Fruit fly (Drosophila melanogaster) whole organism, embryonic: ENCODE data around the gene Rab5.

ENCODE experiments used
- Atf6 ChIP-seq: fragments of 200-800 bp; sonication (Bioruptor generic); IDR thresholded peaks from 2 replicates; pipeline ENCODE4 v1.3.6; 2022; ENCODE audit warnings: missing biosample characterization, missing genetic modification characterization
- CG10274 ChIP-seq: fragments of 200-800 bp; sonication (Bioruptor generic); optimal IDR thresholded peaks from 3 replicates; lab custom pipeline; 2017; ENCODE audit warnings: missing biosample characterization, mild to moderate bottlenecking, missing genetic modification characterization
- CG10431 ChIP-seq: fragments of 200-800 bp; sonication (Bioruptor generic); optimal IDR thresholded peaks from 3 replicates; lab custom pipeline; 2018; ENCODE audit warnings: missing biosample characterization, mild to moderate bottlenecking, missing genetic modification characterization
- CG10462 ChIP-seq: fragments of 200-800 bp; sonication (Bioruptor generic); optimal IDR thresholded peaks from 2 replicates; lab custom pipeline; 2016; ENCODE audit warnings: missing biosample characterization, missing genetic modification characterization
- CG10543 ChIP-seq: fragments of 200-800 bp; sonication (Bioruptor generic); optimal IDR thresholded peaks from 3 replicates; lab custom pipeline; 2017; ENCODE audit warnings: missing biosample characterization, mild to moderate bottlenecking, missing genetic modification characterization, moderate library complexity
- CG11723 ChIP-seq: fragments of 200-800 bp; sonication (Bioruptor generic); optimal IDR thresholded peaks from 2 replicates; lab custom pipeline; 2017; ENCODE audit warnings: missing biosample characterization, mild to moderate bottlenecking, missing genetic modification characterization
- CG12391 ChIP-seq: fragments of 200-800 bp; sonication (Bioruptor generic); optimal IDR thresholded peaks from 3 replicates; lab custom pipeline; 2018; ENCODE audit warnings: missing biosample characterization, mild to moderate bottlenecking, missing genetic modification characterization, moderate library complexity
- CG13123 ChIP-seq: fragments of 200-800 bp; sonication (Bioruptor generic); optimal IDR thresholded peaks from 2 replicates; lab custom pipeline; 2016; ENCODE audit warnings: missing biosample characterization, missing genetic modification characterization
- CG13624 ChIP-seq: fragments of 200-800 bp; sonication (Bioruptor generic); optimal IDR thresholded peaks from 2 replicates; lab custom pipeline; 2016; ENCODE audit warnings: missing biosample characterization, missing genetic modification characterization
- CG14965 ChIP-seq: fragments of 200-800 bp; sonication (Bioruptor generic); optimal IDR thresholded peaks from 2 replicates; lab custom pipeline; 2016; ENCODE audit warnings: missing biosample characterization, missing genetic modification characterization, borderline replicate concordance
- CG15479 ChIP-seq: fragments of 200-800 bp; sonication (Bioruptor generic); optimal IDR thresholded peaks from 3 replicates; lab custom pipeline; 2019; ENCODE audit warnings: missing biosample characterization, mild to moderate bottlenecking, missing genetic modification characterization, moderate library complexity
- CG17359 ChIP-seq: fragments of 200-800 bp; sonication (Bioruptor generic); optimal IDR thresholded peaks from 3 replicates; lab custom pipeline; 2018; ENCODE audit warnings: missing biosample characterization, mild to moderate bottlenecking, missing genetic modification characterization, moderate library complexity
- CG17385 ChIP-seq: fragments of 200-800 bp; sonication (Bioruptor generic); optimal IDR thresholded peaks from 3 replicates; lab custom pipeline; 2018; ENCODE audit warnings: missing biosample characterization, mild to moderate bottlenecking, missing genetic modification characterization
- CG17802 ChIP-seq: fragments of 200-800 bp; sonication (Bioruptor generic); optimal IDR thresholded peaks from 2 replicates; lab custom pipeline; 2018; ENCODE audit warnings: missing biosample characterization, mild to moderate bottlenecking, missing genetic modification characterization, moderate library complexity
- CG30403 ChIP-seq: fragments of 200-800 bp; sonication (Bioruptor generic); optimal IDR thresholded peaks from 3 replicates; lab custom pipeline; 2016; ENCODE audit warnings: missing biosample characterization, missing genetic modification characterization
- CG3065 ChIP-seq: fragments of 200-800 bp; sonication (Bioruptor generic); optimal IDR thresholded peaks from 2 replicates; lab custom pipeline; 2016; ENCODE audit warnings: missing biosample characterization, missing genetic modification characterization
- CG7987 ChIP-seq: fragments of 200-800 bp; sonication (Bioruptor generic); optimal IDR thresholded peaks from 2 replicates; lab custom pipeline; 2018; ENCODE audit warnings: missing biosample characterization, mild to moderate bottlenecking, missing genetic modification characterization, moderate library complexity
- CG8944 ChIP-seq: fragments of 200-800 bp; sonication (Bioruptor generic); optimal IDR thresholded peaks from 3 replicates; lab custom pipeline; 2016; ENCODE audit warnings: missing biosample characterization, missing genetic modification characterization
- D ChIP-seq, 2 experiments: fragments of 200-800 bp in 1 of 2; fragments of >200 bp in 1 of 2; sonication (Bioruptor generic) in 1 of 2; optimal IDR thresholded peaks; 2 replicates in 1 of 2; 3 replicates in 1 of 2; lab custom pipeline; 2017; ENCODE audit warnings: mild to moderate bottlenecking in 1 of 2, missing biosample characterization in 1 of 2, missing genetic modification characterization in 1 of 2, missing genetic modification reagents in 1 of 2
- Dad ChIP-seq: fragments of 200-800 bp; sonication (Bioruptor generic); optimal IDR thresholded peaks from 3 replicates; lab custom pipeline; 2016; ENCODE audit warnings: missing biosample characterization, missing genetic modification characterization
- Ets65A ChIP-seq: fragments of 200-800 bp; sonication (Bioruptor generic); peaks from one replicate; lab custom pipeline; 2016; ENCODE audit warnings: missing biosample characterization, missing genetic modification characterization
- HLH3B ChIP-seq: fragments of 200-800 bp; sonication (Bioruptor generic); IDR thresholded peaks from 2 replicates; pipeline ENCODE4 v1.3.6; 2022; ENCODE audit warnings: missing biosample characterization, missing genetic modification characterization
- MTF-1 ChIP-seq: fragments of 200-800 bp; sonication (Bioruptor generic); optimal IDR thresholded peaks from 2 replicates; lab custom pipeline; 2018; ENCODE audit warnings: missing biosample characterization, mild to moderate bottlenecking, missing genetic modification characterization, borderline replicate concordance
- Med ChIP-seq: fragments of 200-800 bp; sonication (Bioruptor generic); peaks from one replicate; lab custom pipeline; 2016; ENCODE audit warnings: missing biosample characterization, missing genetic modification characterization, mild to moderate bottlenecking, inconsistent platforms, moderate library complexity
- NfI ChIP-seq: fragments of 200-800 bp; sonication (Bioruptor generic); optimal IDR thresholded peaks from 3 replicates; lab custom pipeline; 2018; ENCODE audit warnings: missing biosample characterization, mild to moderate bottlenecking, missing genetic modification characterization, moderate library complexity
- Pdp1 ChIP-seq, 2 experiments: fragments of 200-800 bp; sonication (Bioruptor generic); optimal IDR thresholded peaks; 3 replicates each; lab custom pipeline; 2016; ENCODE audit warnings: missing biosample characterization in 2 of 2, missing genetic modification characterization in 2 of 2, mild to moderate bottlenecking in 1 of 2, moderate library complexity in 1 of 2
- YL-1 ChIP-seq: fragments of 200-800 bp; sonication (Bioruptor generic); optimal IDR thresholded peaks from 3 replicates; lab custom pipeline; 2017; ENCODE audit warnings: missing biosample characterization, mild to moderate bottlenecking, missing genetic modification characterization
- ara ChIP-seq: fragments of 200-800 bp; sonication (Bioruptor generic); IDR thresholded peaks from 2 replicates; pipeline ENCODE4 v1.3.6; 2022; ENCODE audit warnings: missing biosample characterization, missing genetic modification characterization
- ash1 ChIP-seq: fragments of 200-800 bp; sonication (Bioruptor generic); optimal IDR thresholded peaks from 2 replicates; lab custom pipeline; 2018; ENCODE audit warnings: missing biosample characterization, mild to moderate bottlenecking, missing genetic modification characterization
- bbx ChIP-seq: fragments of 200-800 bp; sonication (Bioruptor generic); IDR thresholded peaks from 2 replicates; pipeline ENCODE4 v1.3.6; 2022; ENCODE audit warnings: missing biosample characterization, missing genetic modification characterization; ENCODE audit not compliant: partially characterized antibody
- cato ChIP-seq: fragments of 200-800 bp; sonication (Bioruptor generic); optimal IDR thresholded peaks from 2 replicates; lab custom pipeline; 2016; ENCODE audit warnings: missing biosample characterization, missing genetic modification characterization, borderline replicate concordance
- cwo ChIP-seq: fragments of 200-800 bp; sonication (Bioruptor generic); optimal IDR thresholded peaks from 3 replicates; lab custom pipeline; 2017; ENCODE audit warnings: missing biosample characterization, missing genetic modification characterization, mild to moderate bottlenecking, moderate library complexity, missing genetic modification reagents
- exex ChIP-seq: fragments of 200-800 bp; sonication (Bioruptor generic); optimal IDR thresholded peaks from 4 replicates; lab custom pipeline; 2018; ENCODE audit warnings: missing biosample characterization, mild to moderate bottlenecking, missing genetic modification characterization, moderate library complexity
- grau ChIP-seq: fragments of 200-800 bp; optimal IDR thresholded peaks from 3 replicates; lab custom pipeline; 2019; ENCODE audit warnings: missing biosample characterization, mild to moderate bottlenecking, missing genetic modification characterization, moderate library complexity
- hkb ChIP-seq, 2 experiments: fragments of 200-800 bp in 1 of 2; fragments of >200 bp in 1 of 2; sonication (Bioruptor generic) in 1 of 2; IDR thresholded peaks in 1 of 2; optimal IDR thresholded peaks in 1 of 2; 2 replicates each; pipeline versions ENCODE4 v1.3.6 to Lab custom; 2017 to 2022; ENCODE audit warnings: missing biosample characterization in 1 of 2, missing genetic modification characterization in 1 of 2
- jing ChIP-seq: fragments of 200-800 bp; sonication (Bioruptor generic); optimal IDR thresholded peaks from 2 replicates; lab custom pipeline; 2018; ENCODE audit warnings: missing biosample characterization, mild to moderate bottlenecking, missing genetic modification characterization
- mirr ChIP-seq: fragments of 200-800 bp; sonication (Bioruptor generic); optimal IDR thresholded peaks from 3 replicates; lab custom pipeline; 2018; ENCODE audit warnings: missing biosample characterization, mild to moderate bottlenecking, missing genetic modification characterization
- pum ChIP-seq: fragments of 200-800 bp; sonication (Bioruptor generic); optimal IDR thresholded peaks from 2 replicates; lab custom pipeline; 2016; ENCODE audit warnings: missing biosample characterization, missing genetic modification characterization
- seq ChIP-seq: fragments of 200-800 bp; sonication (Bioruptor generic); IDR thresholded peaks from 2 replicates; pipeline ENCODE4 v1.3.6; 2022; ENCODE audit warnings: missing biosample characterization, missing genetic modification characterization
- sisA ChIP-seq: fragments of 200-800 bp; sonication (Bioruptor generic); IDR thresholded peaks from 2 replicates; pipeline ENCODE4 v1.3.6; 2022; ENCODE audit warnings: missing biosample characterization, missing genetic modification characterization
- tio ChIP-seq: fragments of 200-800 bp; sonication (Bioruptor generic); optimal IDR thresholded peaks from 2 replicates; lab custom pipeline; 2017; ENCODE audit warnings: missing biosample characterization, missing genetic modification characterization, inconsistent platforms
- trem ChIP-seq: fragments of 200-800 bp; optimal IDR thresholded peaks from 3 replicates; lab custom pipeline; 2019; ENCODE audit warnings: missing biosample characterization, mild to moderate bottlenecking, missing genetic modification characterization, moderate library complexity
- tx ChIP-seq: fragments of 200-800 bp; sonication (Bioruptor generic); optimal IDR thresholded peaks from 2 replicates; lab custom pipeline; 2016; ENCODE audit warnings: missing biosample characterization, missing genetic modification characterization
- z ChIP-seq: fragments of 200-800 bp; sonication (Bioruptor generic); IDR thresholded peaks from 3 replicates; pipeline ENCODE4 v1.3.6; 2022; ENCODE audit warnings: missing biosample characterization, missing genetic modification characterization
- zen2 ChIP-seq: fragments of 200-800 bp; sonication (Bioruptor generic); IDR thresholded peaks from 3 replicates; pipeline ENCODE4 v1.3.6; 2022; ENCODE audit warnings: missing biosample characterization, missing genetic modification characterization; ENCODE audit not compliant: partially characterized antibody
- zfh1 ChIP-seq: fragments of 200-800 bp; sonication (Bioruptor generic); IDR thresholded peaks from 3 replicates; pipeline ENCODE4 v1.3.6; 2022; ENCODE audit warnings: missing biosample characterization, missing genetic modification characterization

The Rab5 gene

dm6 chr2L:2371406-2372111 lies 6.5 kb upstream of the Rab5 start, which contains the start of gene CG3597:
CG3597 (minus strand) TSS chr2L:2371524.
- TF ChIP-seq HLH3B (GFP tag; lab: Robert Waterston, UW) = no peak
- no peak for TF ChIP-seq cato (GFP tag; lab: Kevin White, UChicago)
- TF ChIP-seq mirr = no peak
- TF ChIP-seq D (optimal IDR thresholded peaks at IDR 0.05; lab: Kevin White, UChicago) = no peak
- no peak for TF ChIP-seq D (GFP tag; optimal IDR thresholded peaks at IDR 0.05; lab: Kevin White, UChicago)
- peak; percentile 11 for TF ChIP-seq CG15479
- no peak for TF ChIP-seq CG10431 (GFP tag; lab: Kevin White, UChicago)
- TF ChIP-seq bbx (GFP tag; lab: Robert Waterston, UW) = no peak
- no peak for TF ChIP-seq tio
- no peak for TF ChIP-seq tx (GFP tag; lab: Kevin White, UChicago)
- TF ChIP-seq CG14965 = no peak
- TF ChIP-seq CG11723 (GFP tag; lab: Kevin White, UChicago) = no peak
- TF ChIP-seq Dad (GFP tag; lab: Kevin White, UChicago) = no peak
- no peak for TF ChIP-seq CG3065
- no peak for TF ChIP-seq pum
- TF ChIP-seq ara (GFP tag; lab: Robert Waterston, UW) = no peak
- TF ChIP-seq CG8944 (GFP tag; lab: Kevin White, UChicago) = no peak
- TF ChIP-seq exex (tag; lab: Kevin White, UChicago) = peak; percentile 51
- no peak for TF ChIP-seq CG10543 (GFP tag; lab: Kevin White, UChicago)
- TF ChIP-seq Pdp1 (GFP tag; optimal IDR thresholded peaks at IDR 0.05; lab: Kevin White, UChicago) = peak in 1 of 2 experiments; percentile 14
- no peak for TF ChIP-seq Ets65A (GFP tag; lab: Kevin White, UChicago)
- no peak for TF ChIP-seq zen2 (GFP tag; lab: Robert Waterston, UW)
- TF ChIP-seq MTF-1 (GFP tag; lab: Kevin White, UChicago) = no peak
- no peak for TF ChIP-seq NfI
- no peak for TF ChIP-seq trem
- no peak for TF ChIP-seq CG7987 (GFP tag; lab: Kevin White, UChicago)

dm6 chr2L:2370352-2370751 lies 5.3 kb upstream of the Rab5 start:
- TF ChIP-seq jing (GFP tag; lab: Kevin White, UChicago) (no peak), CG14965 (no peak), ash1 (no peak), hkb (optimal IDR thresholded peaks at IDR 0.05; lab: Kevin White, UChicago) (no peak), hkb (GFP tag; IDR thresholded peaks at IDR 0.05; lab: Robert Waterston, UW) (no peak)

- TF ChIP-seq CG13624 (GFP tag; lab: Kevin White, UChicago) (no peak), z (GFP tag; lab: Robert Waterston, UW) (no peak), cwo (GFP tag; lab: Kevin White, UChicago) (no peak), CG30403 (no peak), seq (GFP tag; lab: Robert Waterston, UW) (0 out of 2 replicates have a peak, but pooled peaks have one; percentile 19), CG17359 (tag; lab: Kevin White, UChicago) (peak; percentile 6), CG17802 (no peak), CG12391 (no peak), Med (GFP tag; lab: Kevin White, UChicago) (peak; percentile 60), grau (tag; lab: Kevin White, UChicago) (peak; percentile 69), sisA (peak; percentile 24; the same call in 1 of the 2 replicates), CG13123 (no peak), CG17385 (GFP tag; lab: Kevin White, UChicago) (no peak), Atf6 (GFP tag; lab: Robert Waterston, UW) (0 out of 2 replicates have a peak, but pooled peaks have one; percentile 24), CG10274 (GFP tag; lab: Kevin White, UChicago) (no peak), YL-1 (GFP tag; lab: Kevin White, UChicago) (no peak), zfh1 (GFP tag; lab: Robert Waterston, UW) (no peak), CG10462 (no peak)
Observed at dm6 chr2L:2365655-2366214, 662 bp upstream of the Rab5 start.
